Worm (Caenorhabditis elegans) whole organism, L2 larva: ENCODE results near the gene C53A3.1.
A peak's percentile ranks its signal among the peaks of the same experiment; 100 is the strongest.

Source experiments
- C34F6.9 ChIP-seq: fragments of 150-350 bp; optimal IDR thresholded peaks from 2 replicates; lab custom pipeline; 2014; ENCODE audit warnings: missing biosample characterization, missing genetic modification characterization
- F13H6.1 ChIP-seq: sonication (generic microtip); optimal IDR thresholded peaks from 2 replicates; lab custom pipeline; 2016; ENCODE audit warnings: missing genetic modification characterization, missing compliant biosample characterization
- R02D3.7 ChIP-seq: fragments of 150-350 bp; optimal IDR thresholded peaks from 2 replicates; lab custom pipeline; 2014; ENCODE audit warnings: missing biosample characterization, missing genetic modification characterization
- Y55F3AM.14 ChIP-seq: fragments of 200-800 bp; sonication (Bioruptor generic); optimal IDR thresholded peaks from 2 replicates; lab custom pipeline; 2018; ENCODE audit warnings: mild to moderate bottlenecking, missing genetic modification characterization, missing compliant biosample characterization
- ZK546.5 ChIP-seq: sonication (generic microtip); optimal IDR thresholded peaks from 2 replicates; lab custom pipeline; 2017; ENCODE audit warnings: missing biosample characterization, missing genetic modification characterization
- alr-1 ChIP-seq: fragments of 150-350 bp; optimal IDR thresholded peaks from 2 replicates; lab custom pipeline; 2014; ENCODE audit warnings: missing biosample characterization, missing genetic modification characterization
- aly-2 ChIP-seq: fragments of 150-350 bp; optimal IDR thresholded peaks from 2 replicates; lab custom pipeline; 2014; ENCODE audit warnings: missing biosample characterization, missing genetic modification characterization
- ama-1 ChIP-seq: fragments of 150-350 bp; optimal IDR thresholded peaks from 2 replicates; lab custom pipeline; 2018; ENCODE audit warnings: inconsistent platforms
- blmp-1 ChIP-seq: sonication (generic microtip); optimal IDR thresholded peaks from 2 replicates; lab custom pipeline; 2017; ENCODE audit warnings: missing genetic modification characterization, mild to moderate bottlenecking, missing compliant biosample characterization, antibody characterized with exemption, moderate library complexity; ENCODE audit not compliant: insufficient read depth
- ceh-16 ChIP-seq: fragments of 150-350 bp; optimal IDR thresholded peaks from 2 replicates; lab custom pipeline; 2014; ENCODE audit warnings: missing biosample characterization, missing genetic modification characterization
- ceh-82 ChIP-seq: fragments of 150-350 bp; optimal IDR thresholded peaks from 2 replicates; lab custom pipeline; 2014; ENCODE audit warnings: missing biosample characterization, missing genetic modification characterization
- crh-2 ChIP-seq: sonication (generic microtip); optimal IDR thresholded peaks from 2 replicates; lab custom pipeline; 2017; ENCODE audit warnings: missing biosample characterization, missing genetic modification characterization
- dmd-4 ChIP-seq: sonication (generic microtip); optimal IDR thresholded peaks from 2 replicates; lab custom pipeline; 2017; ENCODE audit warnings: missing biosample characterization, missing genetic modification characterization
- egl-27 ChIP-seq: sonication (generic microtip); optimal IDR thresholded peaks from 3 replicates; lab custom pipeline; 2017; ENCODE audit warnings: missing biosample characterization, missing genetic modification reagents, missing genetic modification characterization
- elt-1 ChIP-seq: fragments of 150-350 bp; optimal IDR thresholded peaks from 2 replicates; lab custom pipeline; 2014; ENCODE audit warnings: missing biosample characterization, missing genetic modification characterization
- elt-3 ChIP-seq: sonication (generic microtip); optimal IDR thresholded peaks from 2 replicates; lab custom pipeline; 2017; ENCODE audit warnings: missing biosample characterization, missing genetic modification characterization
- fos-1 ChIP-seq: fragments of 150-350 bp; optimal IDR thresholded peaks from 2 replicates; lab custom pipeline; 2014; ENCODE audit warnings: missing biosample characterization, missing genetic modification characterization
- gmeb-1 ChIP-seq: fragments of 150-350 bp; optimal IDR thresholded peaks from 2 replicates; lab custom pipeline; 2014; ENCODE audit warnings: missing biosample characterization, missing genetic modification characterization
- lin-11 ChIP-seq: fragments of 150-350 bp; sonication (generic microtip); optimal IDR thresholded peaks from 2 replicates; lab custom pipeline; 2014; ENCODE audit warnings: missing biosample characterization, missing genetic modification characterization, inconsistent platforms, mixed read lengths
- lin-13 ChIP-seq: fragments of 150-350 bp; optimal IDR thresholded peaks from 2 replicates; lab custom pipeline; 2014; ENCODE audit warnings: missing biosample characterization, missing genetic modification reagents, missing genetic modification characterization
- lin-39 ChIP-seq: fragments of 150-350 bp; optimal IDR thresholded peaks from 2 replicates; lab custom pipeline; 2014; ENCODE audit warnings: missing biosample characterization, missing genetic modification reagents, missing genetic modification characterization
- lsy-2 ChIP-seq, 2 experiments: fragments of 150-350 bp in 1 of 2; sonication (generic microtip) in 1 of 2; optimal IDR thresholded peaks; 2 replicates each; lab custom pipeline; 2014 to 2017; ENCODE audit warnings: missing biosample characterization in 2 of 2, missing genetic modification characterization in 2 of 2
- mab-5 ChIP-seq: fragments of 150-350 bp; optimal IDR thresholded peaks from 2 replicates; lab custom pipeline; 2014; ENCODE audit warnings: missing biosample characterization, missing genetic modification characterization
- mbf-1 ChIP-seq: sonication (generic microtip); optimal IDR thresholded peaks from 2 replicates; lab custom pipeline; 2017; ENCODE audit warnings: missing biosample characterization, missing genetic modification characterization
- mdl-1 ChIP-seq, 2 experiments: fragments of 150-350 bp in 1 of 2; sonication (generic microtip) in 1 of 2; optimal IDR thresholded peaks; 2 replicates each; lab custom pipeline; 2017; ENCODE audit warnings: missing biosample characterization in 2 of 2, missing genetic modification characterization in 2 of 2
- nhr-10 ChIP-seq: sonication (generic microtip); optimal IDR thresholded peaks from 2 replicates; lab custom pipeline; 2017; ENCODE audit warnings: missing biosample characterization, missing genetic modification characterization
- nhr-11 ChIP-seq: fragments of 150-350 bp; optimal IDR thresholded peaks from 2 replicates; lab custom pipeline; 2014; ENCODE audit warnings: missing biosample characterization, missing genetic modification characterization
- nhr-12 ChIP-seq: fragments of 150-350 bp; optimal IDR thresholded peaks from 2 replicates; lab custom pipeline; 2014; ENCODE audit warnings: missing biosample characterization, missing genetic modification characterization
- nhr-129 ChIP-seq: fragments of 150-350 bp; optimal IDR thresholded peaks from 2 replicates; lab custom pipeline; 2014; ENCODE audit warnings: missing biosample characterization, missing genetic modification characterization
- nhr-21 ChIP-seq: fragments of 150-350 bp; optimal IDR thresholded peaks from 2 replicates; lab custom pipeline; 2014; ENCODE audit warnings: missing biosample characterization, missing genetic modification characterization
- nhr-23 ChIP-seq: fragments of 150-350 bp; optimal IDR thresholded peaks from 2 replicates; lab custom pipeline; 2014; ENCODE audit warnings: missing biosample characterization, missing genetic modification reagents, missing genetic modification characterization
- nhr-237 ChIP-seq: fragments of 150-350 bp; optimal IDR thresholded peaks from 2 replicates; lab custom pipeline; 2014; ENCODE audit warnings: missing biosample characterization, missing genetic modification characterization
- nhr-25 ChIP-seq: fragments of 150-350 bp; sonication (generic microtip); optimal IDR thresholded peaks from 3 replicates; lab custom pipeline; 2014; ENCODE audit warnings: missing biosample characterization, missing genetic modification characterization
- nhr-6 ChIP-seq: fragments of 150-350 bp; optimal IDR thresholded peaks from 2 replicates; lab custom pipeline; 2014; ENCODE audit warnings: missing biosample characterization, missing genetic modification characterization
- nhr-77 ChIP-seq: fragments of 150-350 bp; optimal IDR thresholded peaks from 2 replicates; lab custom pipeline; 2014; ENCODE audit warnings: missing biosample characterization, missing genetic modification characterization
- peb-1 ChIP-seq: fragments of 150-350 bp; optimal IDR thresholded peaks from 2 replicates; lab custom pipeline; 2014; ENCODE audit warnings: missing biosample characterization, missing genetic modification characterization
- sem-4 ChIP-seq: fragments of 150-350 bp; optimal IDR thresholded peaks from 2 replicates; lab custom pipeline; 2014; ENCODE audit warnings: missing biosample characterization, missing genetic modification reagents, missing genetic modification characterization
- skn-1 ChIP-seq: sonication (generic microtip); optimal IDR thresholded peaks from 2 replicates; lab custom pipeline; 2017; ENCODE audit warnings: missing biosample characterization, missing genetic modification characterization
- sma-3 ChIP-seq: sonication (generic microtip); optimal IDR thresholded peaks from 2 replicates; lab custom pipeline; 2016; ENCODE audit warnings: missing genetic modification reagents, missing genetic modification characterization, missing compliant biosample characterization
- sma-9 ChIP-seq, 2 experiments: fragments of 150-350 bp in 1 of 2; sonication (generic microtip) in 1 of 2; optimal IDR thresholded peaks; 2 replicates each; lab custom pipeline; 2014 to 2016; ENCODE audit warnings: missing genetic modification characterization in 2 of 2, mild to moderate bottlenecking in 1 of 2, missing biosample characterization in 1 of 2, missing compliant biosample characterization in 1 of 2, missing genetic modification reagents in 1 of 2, moderate library complexity in 1 of 2
- snpc-4 ChIP-seq: fragments of 150-350 bp; optimal IDR thresholded peaks from 2 replicates; lab custom pipeline; 2014; ENCODE audit warnings: missing biosample characterization, missing genetic modification characterization
- unc-39 ChIP-seq: fragments of 150-350 bp; optimal IDR thresholded peaks from 2 replicates; lab custom pipeline; 2014; ENCODE audit warnings: missing biosample characterization, missing genetic modification characterization
- unc-55 ChIP-seq: fragments of 150-350 bp; sonication (generic microtip); optimal IDR thresholded peaks from 3 replicates; lab custom pipeline; 2014; ENCODE audit warnings: missing biosample characterization, missing genetic modification reagents, missing genetic modification characterization
- unc-62 ChIP-seq: fragments of 150-350 bp; optimal IDR thresholded peaks from 2 replicates; lab custom pipeline; 2014; ENCODE audit warnings: missing biosample characterization, missing genetic modification reagents, missing genetic modification characterization
- ztf-1 ChIP-seq: fragments of 200-800 bp; sonication (Bioruptor generic); conservative IDR thresholded peaks from 2 replicates; pipeline ENCODE4 v1.3.6; 2022; ENCODE audit warnings: missing genetic modification characterization, missing compliant biosample characterization
- ztf-11 ChIP-seq: sonication (generic microtip); optimal IDR thresholded peaks from 2 replicates; lab custom pipeline; 2017; ENCODE audit warnings: missing biosample characterization, missing genetic modification characterization
- ztf-4 ChIP-seq: fragments of 150-350 bp; optimal IDR thresholded peaks from 2 replicates; lab custom pipeline; 2014; ENCODE audit warnings: missing biosample characterization, missing genetic modification characterization

Gene C53A3.1

ce11 chrV:5769999-5770398, 10.0 kb upstream of the C53A3.1 start:
- TF ChIP-seq mab-5 (tag; lab: Kevin White, UChicago) (no peak), alr-1 (tag; lab: Kevin White, UChicago) (no peak)
- TF ChIP-seq, all 48 proteins: peak for 0

ce11 chrV:5769500-5769899, 9.5 kb upstream of the C53A3.1 start:
- TF ChIP-seq crh-2 (tag; lab: Kevin White, UChicago): peak; percentile 20
- peak; percentile 41 for TF ChIP-seq fos-1 (tag; lab: Kevin White, UChicago)
- TF ChIP-seq mdl-1 (tag; optimal IDR thresholded peaks at IDR 0.05; lab: Kevin White, UChicago): no peak
- peak; percentile 54 for TF ChIP-seq sma-9 (GFP tag; optimal IDR thresholded peaks at IDR 0.05; lab: Kevin White, UChicago)
- no peak for TF ChIP-seq sma-9 (tag; optimal IDR thresholded peaks at IDR 0.05; lab: Kevin White, UChicago)

- TF ChIP-seq lin-39 (tag; lab: Kevin White, UChicago): no peak
- TF ChIP-seq nhr-21 (tag; lab: Kevin White, UChicago): peak; percentile 94
- TF ChIP-seq unc-39 (tag; lab: Kevin White, UChicago): no peak
- TF ChIP-seq egl-27 (tag; lab: Kevin White, UChicago): peak; percentile 78
- TF ChIP-seq ceh-82: no peak
- no peak for TF ChIP-seq alr-1 (tag; lab: Kevin White, UChicago)
- no peak for TF ChIP-seq ZK546.5
- TF ChIP-seq peb-1: no peak
- peak; percentile 81 for TF ChIP-seq blmp-1
- TF ChIP-seq aly-2: no peak
- peak; percentile 39 for TF ChIP-seq Y55F3AM.14
- TF ChIP-seq sma-9 (GFP tag; optimal IDR thresholded peaks at IDR 0.05; lab: Kevin White, UChicago): peak; percentile 92
- peak; percentile 10 for TF ChIP-seq sma-9 (tag; optimal IDR thresholded peaks at IDR 0.05; lab: Kevin White, UChicago)
- peak; percentile 77 to 78 for TF ChIP-seq mdl-1 (tag; optimal IDR thresholded peaks at IDR 0.05; lab: Kevin White, UChicago)
- peak in 1 of 2 experiments; percentile 19 for TF ChIP-seq lsy-2 (tag; optimal IDR thresholded peaks at IDR 0.05; lab: Kevin White, UChicago)
- no peak for TF ChIP-seq dmd-4 (tag; lab: Kevin White, UChicago)
- no peak for TF ChIP-seq mbf-1
- TF ChIP-seq ceh-16: no peak
- no peak for TF ChIP-seq unc-62 (GFP tag; lab: Kevin White, UChicago)
- TF ChIP-seq nhr-129 (tag; lab: Kevin White, UChicago): peak; percentile 62
- peak; percentile 94 for TF ChIP-seq sma-3
- TF ChIP-seq lin-13: no peak
- TF ChIP-seq C34F6.9 (tag; lab: Kevin White, UChicago): no peak
- no peak for TF ChIP-seq lin-11 (tag; lab: Kevin White, UChicago)
- no peak for TF ChIP-seq elt-3
- peak; percentile 19 for TF ChIP-seq mab-5 (tag; lab: Kevin White, UChicago)
- no peak for TF ChIP-seq R02D3.7 (tag; lab: Kevin White, UChicago)
- peak; percentile 39 for TF ChIP-seq fos-1 (tag; lab: Kevin White, UChicago)
- no peak for TF ChIP-seq nhr-12
- peak; percentile 17 for TF ChIP-seq sem-4 (tag; lab: Kevin White, UChicago)
- TF ChIP-seq ztf-11: no peak
- TF ChIP-seq nhr-6 (tag; lab: Kevin White, UChicago): no peak
- TF ChIP-seq crh-2 (tag; lab: Kevin White, UChicago): peak; percentile 63
- no peak for TF ChIP-seq elt-1 (tag; lab: Kevin White, UChicago)
- TF ChIP-seq snpc-4 (tag; lab: Kevin White, UChicago): no peak
- TF ChIP-seq ama-1 (lab: Kevin White, UChicago): no peak
- TF ChIP-seq nhr-237: no peak
- TF ChIP-seq nhr-11 (tag; lab: Kevin White, UChicago): no peak
- no peak for TF ChIP-seq nhr-77
- no peak for TF ChIP-seq nhr-10 (tag; lab: Kevin White, UChicago)
- TF ChIP-seq F13H6.1 (tag; lab: Kevin White, UChicago): peak; percentile 90
- no peak for TF ChIP-seq ztf-1 (GFP tag; lab: Robert Waterston, UW)
- TF ChIP-seq skn-1 (tag; lab: Kevin White, UChicago): no peak
- no peak for TF ChIP-seq nhr-23 (tag; lab: Kevin White, UChicago)
- TF ChIP-seq unc-55 (GFP tag; lab: Kevin White, UChicago): no peak
- TF ChIP-seq gmeb-1: peak; percentile 57
- peak; percentile 49 for TF ChIP-seq nhr-25
- TF ChIP-seq ztf-4 (tag; lab: Kevin White, UChicago): no peak
Observed at ce11 chrV:5768292-5768695, 8.3 kb upstream of the C53A3.1 start.
